Worm (Caenorhabditis elegans) whole organism, L2 larva: ENCODE results near the gene C46E10.3.

ENCODE experiments used
- C34F6.9 ChIP-seq: fragments of 150-350 bp; optimal IDR thresholded peaks from 2 replicates; lab custom pipeline; 2014; ENCODE audit warnings: missing biosample characterization, missing genetic modification characterization
- F13H6.1 ChIP-seq: sonication (generic microtip); optimal IDR thresholded peaks from 2 replicates; lab custom pipeline; 2016; ENCODE audit warnings: missing genetic modification characterization, missing compliant biosample characterization
- R02D3.7 ChIP-seq: fragments of 150-350 bp; optimal IDR thresholded peaks from 2 replicates; lab custom pipeline; 2014; ENCODE audit warnings: missing biosample characterization, missing genetic modification characterization
- ZK546.5 ChIP-seq: sonication (generic microtip); optimal IDR thresholded peaks from 2 replicates; lab custom pipeline; 2017; ENCODE audit warnings: missing biosample characterization, missing genetic modification characterization
- aly-2 ChIP-seq: fragments of 150-350 bp; optimal IDR thresholded peaks from 2 replicates; lab custom pipeline; 2014; ENCODE audit warnings: missing biosample characterization, missing genetic modification characterization
- ama-1 ChIP-seq: fragments of 150-350 bp; optimal IDR thresholded peaks from 2 replicates; lab custom pipeline; 2018; ENCODE audit warnings: inconsistent platforms
- blmp-1 ChIP-seq: sonication (generic microtip); optimal IDR thresholded peaks from 2 replicates; lab custom pipeline; 2017; ENCODE audit warnings: missing genetic modification characterization, mild to moderate bottlenecking, missing compliant biosample characterization, antibody characterized with exemption, moderate library complexity; ENCODE audit not compliant: insufficient read depth
- ceh-16 ChIP-seq: fragments of 150-350 bp; optimal IDR thresholded peaks from 2 replicates; lab custom pipeline; 2014; ENCODE audit warnings: missing biosample characterization, missing genetic modification characterization
- dmd-4 ChIP-seq: sonication (generic microtip); optimal IDR thresholded peaks from 2 replicates; lab custom pipeline; 2017; ENCODE audit warnings: missing biosample characterization, missing genetic modification characterization
- elt-1 ChIP-seq: fragments of 150-350 bp; optimal IDR thresholded peaks from 2 replicates; lab custom pipeline; 2014; ENCODE audit warnings: missing biosample characterization, missing genetic modification characterization
- elt-3 ChIP-seq: sonication (generic microtip); optimal IDR thresholded peaks from 2 replicates; lab custom pipeline; 2017; ENCODE audit warnings: missing biosample characterization, missing genetic modification characterization
- fos-1 ChIP-seq: fragments of 150-350 bp; optimal IDR thresholded peaks from 2 replicates; lab custom pipeline; 2014; ENCODE audit warnings: missing biosample characterization, missing genetic modification characterization
- gmeb-1 ChIP-seq: fragments of 150-350 bp; optimal IDR thresholded peaks from 2 replicates; lab custom pipeline; 2014; ENCODE audit warnings: missing biosample characterization, missing genetic modification characterization
- lin-13 ChIP-seq: fragments of 150-350 bp; optimal IDR thresholded peaks from 2 replicates; lab custom pipeline; 2014; ENCODE audit warnings: missing biosample characterization, missing genetic modification reagents, missing genetic modification characterization
- lin-39 ChIP-seq: fragments of 150-350 bp; optimal IDR thresholded peaks from 2 replicates; lab custom pipeline; 2014; ENCODE audit warnings: missing biosample characterization, missing genetic modification reagents, missing genetic modification characterization
- lsy-2 ChIP-seq, 2 experiments: fragments of 150-350 bp in 1 of 2; sonication (generic microtip) in 1 of 2; optimal IDR thresholded peaks; 2 replicates each; lab custom pipeline; 2014 to 2017; ENCODE audit warnings: missing biosample characterization in 2 of 2, missing genetic modification characterization in 2 of 2
- mab-5 ChIP-seq: fragments of 150-350 bp; optimal IDR thresholded peaks from 2 replicates; lab custom pipeline; 2014; ENCODE audit warnings: missing biosample characterization, missing genetic modification characterization
- mbf-1 ChIP-seq: sonication (generic microtip); optimal IDR thresholded peaks from 2 replicates; lab custom pipeline; 2017; ENCODE audit warnings: missing biosample characterization, missing genetic modification characterization
- mdl-1 ChIP-seq, 2 experiments: fragments of 150-350 bp in 1 of 2; sonication (generic microtip) in 1 of 2; optimal IDR thresholded peaks; 2 replicates each; lab custom pipeline; 2017; ENCODE audit warnings: missing biosample characterization in 2 of 2, missing genetic modification characterization in 2 of 2
- nhr-11 ChIP-seq: fragments of 150-350 bp; optimal IDR thresholded peaks from 2 replicates; lab custom pipeline; 2014; ENCODE audit warnings: missing biosample characterization, missing genetic modification characterization
- nhr-12 ChIP-seq: fragments of 150-350 bp; optimal IDR thresholded peaks from 2 replicates; lab custom pipeline; 2014; ENCODE audit warnings: missing biosample characterization, missing genetic modification characterization
- nhr-21 ChIP-seq: fragments of 150-350 bp; optimal IDR thresholded peaks from 2 replicates; lab custom pipeline; 2014; ENCODE audit warnings: missing biosample characterization, missing genetic modification characterization
- nhr-23 ChIP-seq: fragments of 150-350 bp; optimal IDR thresholded peaks from 2 replicates; lab custom pipeline; 2014; ENCODE audit warnings: missing biosample characterization, missing genetic modification reagents, missing genetic modification characterization
- nhr-237 ChIP-seq: fragments of 150-350 bp; optimal IDR thresholded peaks from 2 replicates; lab custom pipeline; 2014; ENCODE audit warnings: missing biosample characterization, missing genetic modification characterization
- nhr-25 ChIP-seq: fragments of 150-350 bp; sonication (generic microtip); optimal IDR thresholded peaks from 3 replicates; lab custom pipeline; 2014; ENCODE audit warnings: missing biosample characterization, missing genetic modification characterization
- nhr-6 ChIP-seq: fragments of 150-350 bp; optimal IDR thresholded peaks from 2 replicates; lab custom pipeline; 2014; ENCODE audit warnings: missing biosample characterization, missing genetic modification characterization
- nhr-77 ChIP-seq: fragments of 150-350 bp; optimal IDR thresholded peaks from 2 replicates; lab custom pipeline; 2014; ENCODE audit warnings: missing biosample characterization, missing genetic modification characterization
- peb-1 ChIP-seq: fragments of 150-350 bp; optimal IDR thresholded peaks from 2 replicates; lab custom pipeline; 2014; ENCODE audit warnings: missing biosample characterization, missing genetic modification characterization
- sem-4 ChIP-seq: fragments of 150-350 bp; optimal IDR thresholded peaks from 2 replicates; lab custom pipeline; 2014; ENCODE audit warnings: missing biosample characterization, missing genetic modification reagents, missing genetic modification characterization
- skn-1 ChIP-seq: sonication (generic microtip); optimal IDR thresholded peaks from 2 replicates; lab custom pipeline; 2017; ENCODE audit warnings: missing biosample characterization, missing genetic modification characterization
- sma-3 ChIP-seq: sonication (generic microtip); optimal IDR thresholded peaks from 2 replicates; lab custom pipeline; 2016; ENCODE audit warnings: missing genetic modification reagents, missing genetic modification characterization, missing compliant biosample characterization
- sma-9 ChIP-seq, 2 experiments: fragments of 150-350 bp in 1 of 2; sonication (generic microtip) in 1 of 2; optimal IDR thresholded peaks; 2 replicates each; lab custom pipeline; 2014 to 2016; ENCODE audit warnings: missing genetic modification characterization in 2 of 2, mild to moderate bottlenecking in 1 of 2, missing biosample characterization in 1 of 2, missing compliant biosample characterization in 1 of 2, missing genetic modification reagents in 1 of 2, moderate library complexity in 1 of 2
- snpc-4 ChIP-seq: fragments of 150-350 bp; optimal IDR thresholded peaks from 2 replicates; lab custom pipeline; 2014; ENCODE audit warnings: missing biosample characterization, missing genetic modification characterization
- unc-39 ChIP-seq: fragments of 150-350 bp; optimal IDR thresholded peaks from 2 replicates; lab custom pipeline; 2014; ENCODE audit warnings: missing biosample characterization, missing genetic modification characterization
- unc-62 ChIP-seq: fragments of 150-350 bp; optimal IDR thresholded peaks from 2 replicates; lab custom pipeline; 2014; ENCODE audit warnings: missing biosample characterization, missing genetic modification reagents, missing genetic modification characterization
- zag-1 ChIP-seq: fragments of 150-350 bp; optimal IDR thresholded peaks from 2 replicates; lab custom pipeline; 2014; ENCODE audit warnings: missing biosample characterization, missing genetic modification characterization
- ztf-1 ChIP-seq: fragments of 200-800 bp; sonication (Bioruptor generic); conservative IDR thresholded peaks from 2 replicates; pipeline ENCODE4 v1.3.6; 2022; ENCODE audit warnings: missing genetic modification characterization, missing compliant biosample characterization
- ztf-11 ChIP-seq: sonication (generic microtip); optimal IDR thresholded peaks from 2 replicates; lab custom pipeline; 2017; ENCODE audit warnings: missing biosample characterization, missing genetic modification characterization
- ztf-4 ChIP-seq: fragments of 150-350 bp; optimal IDR thresholded peaks from 2 replicates; lab custom pipeline; 2014; ENCODE audit warnings: missing biosample characterization, missing genetic modification characterization

The C46E10.3 gene

ce11 chrII:3748719-3749118 lies 27.6 kb downstream of the C46E10.3 start, which contains the start of gene fbxb-90:
fbxb-90 (minus strand) TSS chrII:3748819.
- TF ChIP-seq mbf-1 (tag; lab: Kevin White, UChicago), result no peak
- TF ChIP-seq nhr-23 (tag; lab: Kevin White, UChicago), result no peak
- no peak for TF ChIP-seq gmeb-1 (tag; lab: Kevin White, UChicago)
- no peak for TF ChIP-seq sma-3 (GFP tag; lab: Kevin White, UChicago)
- no peak for TF ChIP-seq fos-1 (tag; lab: Kevin White, UChicago)
- no peak for TF ChIP-seq mab-5
- TF ChIP-seq nhr-12, result no peak
- no peak for TF ChIP-seq ztf-1 (GFP tag; lab: Robert Waterston, UW)

DNA sequence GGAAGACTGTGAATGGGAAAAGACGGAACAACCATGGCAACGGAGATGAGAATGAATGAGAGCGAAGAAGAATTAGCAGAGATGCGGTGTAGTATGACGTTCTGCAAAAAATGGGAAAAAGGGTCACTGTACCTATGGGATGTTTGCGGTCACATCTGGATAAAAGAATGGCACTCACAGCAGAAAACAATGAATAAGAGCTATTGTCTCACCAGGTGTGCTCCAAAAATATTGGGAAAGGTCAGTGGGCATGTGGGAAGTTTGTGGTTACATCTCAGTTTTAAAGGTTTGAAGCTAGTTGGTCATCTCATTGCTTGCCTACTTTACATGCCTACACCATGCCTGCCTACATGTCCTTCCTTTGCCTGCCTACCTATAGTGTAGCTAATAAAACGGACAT lies 29.6 kb downstream of the C46E10.3 start, which contains the start of gene fbxb-91:
fbxb-91 (minus strand) TSS at position 101 of the 400 bp plus-strand sequence.
- TF ChIP-seq F13H6.1 (tag; lab: Kevin White, UChicago) (no peak), elt-3 (tag; lab: Kevin White, UChicago) (no peak), nhr-6 (tag; lab: Kevin White, UChicago) (no peak), mbf-1 (tag; lab: Kevin White, UChicago) (no peak), sma-3 (GFP tag; lab: Kevin White, UChicago) (no peak), unc-39 (tag; lab: Kevin White, UChicago) (no peak), R02D3.7 (no peak), lsy-2 (tag; optimal IDR thresholded peaks at IDR 0.05; lab: Kevin White, UChicago) (no peak), snpc-4 (tag; lab: Kevin White, UChicago) (no peak), aly-2 (no peak), skn-1 (tag; lab: Kevin White, UChicago) (no peak), fos-1 (tag; lab: Kevin White, UChicago) (no peak), lin-39 (no peak), ama-1 (lab: Kevin White, UChicago) (no peak), nhr-12 (no peak), zag-1 (tag; lab: Kevin White, UChicago) (no peak), nhr-77 (no peak), mdl-1 (tag; optimal IDR thresholded peaks at IDR 0.05; lab: Kevin White, UChicago) (no peak)
- TF ChIP-seq, all 48 proteins: peak for 0

DNA sequence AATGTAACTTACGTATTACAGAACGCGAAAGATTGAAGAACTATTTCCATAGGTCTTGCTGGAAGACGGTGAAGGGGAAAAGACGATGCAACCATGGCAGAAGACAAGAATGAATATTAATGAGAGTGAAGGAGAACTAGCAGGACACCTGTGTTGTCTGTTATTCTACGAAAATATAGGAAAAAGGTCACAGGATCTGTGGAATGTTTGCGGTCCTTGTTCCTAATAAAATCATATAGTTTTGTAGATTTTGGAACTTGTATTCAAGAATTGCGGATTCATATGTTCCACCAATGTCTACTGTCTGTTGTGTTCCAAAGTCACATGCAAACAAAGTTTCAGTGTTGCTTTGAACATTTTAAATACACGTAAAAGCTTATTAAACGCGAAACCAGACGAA lies 31.1 kb downstream of the C46E10.3 start, which contains the start of gene sdz-11:
sdz-11 (minus strand) TSS at position 101 of the 400 bp plus-strand sequence.
- TF ChIP-seq ceh-16 (tag; lab: Kevin White, UChicago) (no peak), peb-1 (tag; lab: Kevin White, UChicago) (no peak), fos-1 (tag; lab: Kevin White, UChicago) (no peak), nhr-77 (no peak), dmd-4 (tag; lab: Kevin White, UChicago) (no peak), nhr-11 (tag; lab: Kevin White, UChicago) (no peak), blmp-1 (tag; lab: Kevin White, UChicago) (no peak), nhr-237 (tag; lab: Kevin White, UChicago) (no peak), nhr-25 (no peak), zag-1 (tag; lab: Kevin White, UChicago) (no peak), ZK546.5 (tag; lab: Kevin White, UChicago) (no peak), sma-9 (GFP tag; optimal IDR thresholded peaks at IDR 0.05; lab: Kevin White, UChicago) (no peak), sma-9 (tag; optimal IDR thresholded peaks at IDR 0.05; lab: Kevin White, UChicago) (no peak), nhr-21 (tag; lab: Kevin White, UChicago) (no peak), F13H6.1 (tag; lab: Kevin White, UChicago) (no peak), aly-2 (no peak), unc-62 (no peak), skn-1 (tag; lab: Kevin White, UChicago) (no peak)

- TF ChIP-seq lin-13 (GFP tag; lab: Kevin White, UChicago) (no peak), dmd-4 (tag; lab: Kevin White, UChicago) (no peak), mab-5 (no peak), ztf-11 (tag; lab: Kevin White, UChicago) (no peak), elt-1 (tag; lab: Kevin White, UChicago) (no peak), ztf-4 (no peak), lin-39 (no peak), ceh-16 (tag; lab: Kevin White, UChicago) (no peak), sem-4 (tag; lab: Kevin White, UChicago) (no peak), aly-2 (no peak), R02D3.7 (no peak), blmp-1 (tag; lab: Kevin White, UChicago) (no peak), C34F6.9 (no peak), peb-1 (tag; lab: Kevin White, UChicago) (no peak), nhr-11 (tag; lab: Kevin White, UChicago) (no peak), nhr-237 (tag; lab: Kevin White, UChicago) (no peak), nhr-6 (tag; lab: Kevin White, UChicago) (no peak)
Observed at ce11 chrII:3753598-3753997, 32.5 kb downstream of the C46E10.3 start, which contains the start of gene rcd-1. rcd-1 (plus strand) TSS chrII:3753898.
